Worm (Caenorhabditis elegans): Measurements from ENCODE around the gene cpt-1.

The cpt-1 gene

DNA sequence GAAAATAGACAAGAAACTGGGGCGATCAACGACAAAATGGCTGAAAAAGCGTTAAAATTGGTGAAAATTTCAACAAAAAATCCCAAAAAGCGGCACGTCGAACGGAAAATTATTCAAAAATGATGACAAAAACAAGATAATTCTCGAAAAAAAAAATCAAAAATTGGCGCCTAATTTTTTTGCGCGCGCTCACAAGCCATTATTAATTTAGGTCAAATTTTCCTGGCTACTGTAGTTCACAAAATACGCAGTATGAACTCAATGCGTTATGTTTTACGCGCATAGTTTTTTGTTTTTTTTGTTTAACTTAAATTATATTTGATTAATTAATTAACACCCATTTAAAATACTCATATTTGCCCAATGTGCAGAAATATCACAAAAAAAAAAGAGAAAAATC is 56.9 kb downstream of the cpt-1 start:
- TF ChIP-seq flt-1 (GFP tag; IDR thresholded peaks at IDR 0.05) (no peak), ets-7 (tag; optimal IDR thresholded peaks at IDR 0.05) (no peak), ama-1 (optimal IDR thresholded peaks at IDR 0.05) (no peak), tbx-37 (GFP tag; conservative IDR thresholded peaks at IDR 0.05) (no peak), hmbx-1 (tag; optimal IDR thresholded peaks at IDR 0.05) (no peak), ceh-13 (GFP tag; optimal IDR thresholded peaks at IDR 0.05) (no peak)

- no peak for TF ChIP-seq ceh-36 (tag; optimal IDR thresholded peaks at IDR 0.05)
- TF ChIP-seq tbx-11 (GFP tag; IDR thresholded peaks at IDR 0.05): no peak
- TF ChIP-seq ama-1 (optimal IDR thresholded peaks at IDR 0.05): no peak
- no peak for TF ChIP-seq B0310.2 (tag; optimal IDR thresholded peaks at IDR 0.05)
- TF ChIP-seq ets-7 (tag; optimal IDR thresholded peaks at IDR 0.05): no peak
- TF ChIP-seq sea-1 (GFP tag; conservative IDR thresholded peaks at IDR 0.05): no peak
- no peak for TF ChIP-seq hmg-4 (GFP tag; optimal IDR thresholded peaks at IDR 0.05)
- TF ChIP-seq scrt-1 (GFP tag; IDR thresholded peaks at IDR 0.05): no peak
- TF ChIP-seq F13C5.2 (tag; optimal IDR thresholded peaks at IDR 0.05): no peak
- no peak for TF ChIP-seq flt-1 (GFP tag; IDR thresholded peaks at IDR 0.05)
- no peak for TF ChIP-seq ceh-13 (GFP tag; optimal IDR thresholded peaks at IDR 0.05)
Observed at ce11 chrII:12738284-12739201, 57.7 kb downstream of the cpt-1 start, which contains the start of gene pisy-1. TSS of gene pisy-1 (minus strand) at chrII:12738334.

All from whole organism, early embryonic.